Worm (Caenorhabditis elegans) whole organism, young adult: ENCODE data around the gene C02F4.4.

Source experiments
- B0336.3 ChIP-seq: fragments of 200-800 bp; sonication (Bioruptor generic); IDR thresholded peaks from 2 replicates; pipeline ENCODE4 v1.3.6; 2022; ENCODE audit warnings: missing genetic modification characterization, missing compliant biosample characterization
- F10E7.11 ChIP-seq: sonication (generic microtip); optimal IDR thresholded peaks from 2 replicates; lab custom pipeline; 2017; ENCODE audit warnings: mild to moderate bottlenecking, missing genetic modification characterization, moderate library complexity, missing compliant biosample characterization
- F49E8.2 ChIP-seq: sonication (generic microtip); optimal IDR thresholded peaks from 3 replicates; lab custom pipeline; 2017; ENCODE audit warnings: missing genetic modification characterization, mild to moderate bottlenecking, missing compliant biosample characterization, antibody characterized with exemption, moderate library complexity; ENCODE audit not compliant: insufficient read depth
- F55B11.4 ChIP-seq: sonication (generic microtip); optimal IDR thresholded peaks from 2 replicates; lab custom pipeline; 2016; ENCODE audit warnings: missing compliant biosample characterization, missing genetic modification characterization, borderline replicate concordance; ENCODE audit not compliant: insufficient read depth
- K12H6.12 ChIP-seq: fragments of 200-800 bp; sonication (Bioruptor generic); optimal IDR thresholded peaks from 2 replicates; lab custom pipeline; 2018; ENCODE audit warnings: mild to moderate bottlenecking, missing genetic modification characterization, missing compliant biosample characterization
- Y53G8AR.9 ChIP-seq: fragments of 200-800 bp; sonication (Bioruptor generic); conservative IDR thresholded peaks from 2 replicates; pipeline ENCODE4 v1.3.6; 2022; ENCODE audit warnings: missing genetic modification reagents, missing genetic modification characterization, missing compliant biosample characterization
- ama-1 ChIP-seq, 3 experiments: fragments of 150-350 bp in 1 of 3; sonication (generic microtip) in 2 of 3; optimal IDR thresholded peaks; 2 replicates each; lab custom pipeline; 2014 to 2018; ENCODE audit warnings: missing biosample characterization in 2 of 3, missing genetic modification characterization in 2 of 3, missing genetic modification reagents in 2 of 3
- atf-7 ChIP-seq: sonication (generic microtip); optimal IDR thresholded peaks from 2 replicates; lab custom pipeline; 2017; ENCODE audit warnings: mild to moderate bottlenecking, missing genetic modification characterization, missing compliant biosample characterization
- attf-5 ChIP-seq: fragments of 200-800 bp; sonication (Bioruptor generic); optimal IDR thresholded peaks from 2 replicates; lab custom pipeline; 2018; ENCODE audit warnings: mild to moderate bottlenecking, missing genetic modification characterization, missing compliant biosample characterization
- attf-6 ChIP-seq: fragments of 200-800 bp; sonication (Bioruptor generic); IDR thresholded peaks from 2 replicates; pipeline ENCODE4 v1.3.6; 2022; ENCODE audit warnings: missing genetic modification reagents, missing genetic modification characterization, missing compliant biosample characterization
- cebp-1 ChIP-seq, 2 experiments: fragments of 200-800 bp in 1 of 2; sonication (Bioruptor generic) in 1 of 2; sonication (generic microtip) in 1 of 2; IDR thresholded peaks in 1 of 2; optimal IDR thresholded peaks in 1 of 2; 2 replicates each; pipeline versions ENCODE4 v1.3.6 to Lab custom; 2017 to 2022; ENCODE audit warnings: missing compliant biosample characterization in 2 of 2, missing genetic modification characterization in 2 of 2, mild to moderate bottlenecking in 1 of 2, missing genetic modification reagents in 1 of 2, moderate library complexity in 1 of 2
- ceh-100 ChIP-seq: fragments of 200-800 bp; sonication (Bioruptor generic); IDR thresholded peaks from 2 replicates; pipeline ENCODE4 v1.3.6; 2022; ENCODE audit warnings: missing genetic modification reagents, missing genetic modification characterization, missing compliant biosample characterization
- ceh-58 ChIP-seq: fragments of 200-800 bp; sonication (Bioruptor generic); IDR thresholded peaks from 2 replicates; pipeline ENCODE4 v1.3.6; 2022; ENCODE audit warnings: missing genetic modification characterization, missing compliant biosample characterization
- ceh-79 ChIP-seq: sonication (generic microtip); optimal IDR thresholded peaks from 2 replicates; lab custom pipeline; 2017; ENCODE audit warnings: mild to moderate bottlenecking, missing genetic modification characterization, missing compliant biosample characterization
- chd-7 ChIP-seq: sonication (generic microtip); optimal IDR thresholded peaks from 2 replicates; lab custom pipeline; 2016; ENCODE audit warnings: mild to moderate bottlenecking, missing genetic modification characterization, moderate library complexity, missing compliant biosample characterization
- dox-1 ChIP-seq: fragments of 200-800 bp; sonication (Bioruptor generic); IDR thresholded peaks from 2 replicates; pipeline ENCODE4 v1.3.6; 2022; ENCODE audit warnings: missing genetic modification reagents, missing genetic modification characterization, missing compliant biosample characterization
- dpff-1 ChIP-seq: sonication (generic microtip); optimal IDR thresholded peaks from 2 replicates; lab custom pipeline; 2017; ENCODE audit warnings: mild to moderate bottlenecking, missing genetic modification characterization, missing compliant biosample characterization
- hmg-1.2 ChIP-seq: fragments of 200-800 bp; sonication (Bioruptor generic); IDR thresholded peaks from 2 replicates; pipeline ENCODE4 v1.3.6; 2022; ENCODE audit warnings: missing genetic modification reagents, missing genetic modification characterization, missing compliant biosample characterization
- let-607 ChIP-seq, 2 experiments: fragments of 200-800 bp in 1 of 2; sonication (Bioruptor generic) in 1 of 2; sonication (generic microtip) in 1 of 2; optimal IDR thresholded peaks; 2 replicates each; lab custom pipeline; 2016 to 2018; ENCODE audit warnings: mild to moderate bottlenecking in 2 of 2, missing compliant biosample characterization in 2 of 2, missing genetic modification characterization in 2 of 2, moderate library complexity in 2 of 2, missing genotype in 1 of 2
- lin-40 ChIP-seq: sonication (generic microtip); optimal IDR thresholded peaks from 2 replicates; lab custom pipeline; 2016; ENCODE audit warnings: missing genetic modification characterization, mild to moderate bottlenecking, missing compliant biosample characterization, missing genotype, missing genetic modification reagents
- lin-54 ChIP-seq: fragments of 200-800 bp; sonication (Bioruptor generic); optimal IDR thresholded peaks from 2 replicates; lab custom pipeline; 2018; ENCODE audit warnings: mild to moderate bottlenecking, missing genetic modification characterization, missing compliant biosample characterization
- madf-10 ChIP-seq: sonication (generic microtip); optimal IDR thresholded peaks from 2 replicates; lab custom pipeline; 2016; ENCODE audit warnings: mild to moderate bottlenecking, missing genetic modification characterization, missing compliant biosample characterization
- mcd-1 ChIP-seq: fragments of 200-800 bp; sonication (Bioruptor generic); IDR thresholded peaks from 2 replicates; pipeline ENCODE4 v1.3.6; 2022; ENCODE audit warnings: missing genetic modification reagents, missing genetic modification characterization, missing compliant biosample characterization
- nfya-1 ChIP-seq: sonication (generic microtip); optimal IDR thresholded peaks from 2 replicates; lab custom pipeline; 2017; ENCODE audit warnings: antibody characterized with exemption, missing compliant biosample characterization, missing genetic modification characterization, borderline replicate concordance; ENCODE audit not compliant: insufficient read depth
- nfyb-1 ChIP-seq: fragments of 200-800 bp; sonication (Bioruptor generic); IDR thresholded peaks from 2 replicates; pipeline ENCODE4 v1.3.6; 2022; ENCODE audit warnings: missing genetic modification reagents, missing genetic modification characterization, missing compliant biosample characterization
- nhr-80 ChIP-seq: sonication (generic microtip); optimal IDR thresholded peaks from 2 replicates; lab custom pipeline; 2016; ENCODE audit warnings: missing genetic modification characterization, missing compliant biosample characterization
- pha-4 ChIP-seq: fragments of 150-350 bp; sonication (generic microtip); optimal IDR thresholded peaks from 2 replicates; lab custom pipeline; 2014; ENCODE audit warnings: missing biosample characterization, missing genetic modification reagents, missing genetic modification characterization
- snpc-1.3 ChIP-seq: sonication (generic microtip); optimal IDR thresholded peaks from 2 replicates; lab custom pipeline; 2017; ENCODE audit warnings: missing genetic modification characterization, mild to moderate bottlenecking, missing compliant biosample characterization, antibody characterized with exemption, moderate library complexity, missing genotype, missing genetic modification reagents; ENCODE audit not compliant: insufficient read depth
- tbp1 ChIP-seq: fragments of 200-800 bp; sonication (Bioruptor generic); optimal IDR thresholded peaks from 2 replicates; lab custom pipeline; 2018; ENCODE audit warnings: mild to moderate bottlenecking, missing genetic modification characterization, missing compliant biosample characterization
- tlf-1 ChIP-seq: fragments of 200-800 bp; sonication (Bioruptor generic); optimal IDR thresholded peaks from 2 replicates; lab custom pipeline; 2018; ENCODE audit warnings: mild to moderate bottlenecking, missing genetic modification characterization, missing compliant biosample characterization
- unc-62 ChIP-seq: fragments of 150-350 bp; optimal IDR thresholded peaks from 2 replicates; lab custom pipeline; 2014; ENCODE audit warnings: missing biosample characterization, missing genetic modification reagents, missing genetic modification characterization
- xnd-1 ChIP-seq: sonication (generic microtip); optimal IDR thresholded peaks from 2 replicates; lab custom pipeline; 2016; ENCODE audit warnings: missing genotype, missing genetic modification reagents, missing genetic modification characterization, missing compliant biosample characterization
- ztf-22 ChIP-seq: fragments of 200-800 bp; sonication (Bioruptor generic); optimal IDR thresholded peaks from 2 replicates; lab custom pipeline; 2018; ENCODE audit warnings: mild to moderate bottlenecking, missing genetic modification characterization, moderate library complexity, missing compliant biosample characterization
- ztf-25 ChIP-seq: fragments of 200-800 bp; sonication (Bioruptor generic); IDR thresholded peaks from 2 replicates; pipeline ENCODE4 v1.3.6; 2022; ENCODE audit warnings: missing genetic modification reagents, missing genetic modification characterization, missing compliant biosample characterization

Gene C02F4.4

DNA sequence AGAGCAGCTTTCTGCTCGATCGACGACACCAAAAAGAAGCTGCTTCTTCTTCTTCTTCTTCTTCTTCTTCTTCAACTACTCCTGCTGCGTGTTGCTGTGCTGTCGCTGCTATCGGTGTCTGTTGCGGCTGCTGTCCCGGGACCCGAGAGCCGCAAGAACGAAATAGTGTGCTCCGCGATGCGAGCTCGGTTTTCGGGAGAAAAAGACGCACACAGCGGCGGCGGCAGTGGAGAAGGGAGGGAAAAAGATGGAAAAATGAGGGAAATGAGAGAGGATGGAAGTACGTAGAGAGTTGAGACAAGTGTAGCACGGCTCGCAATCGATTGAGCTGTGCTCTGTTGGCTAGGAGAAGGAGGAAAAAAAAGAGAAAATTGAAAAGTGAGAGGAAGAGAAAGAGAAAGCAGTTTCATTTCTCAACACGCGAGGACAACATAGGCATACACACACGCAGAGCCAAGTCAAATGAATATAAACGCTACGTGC is 11.2 kb downstream of the C02F4.4 start (continued):
- no peak for TF ChIP-seq nfya-1 (tag; lab: Kevin White, UChicago)
- peak; percentile 68 for TF ChIP-seq dox-1
- TF ChIP-seq F10E7.11 (tag; lab: Kevin White, UChicago): no peak
- TF ChIP-seq ztf-25: no peak
- no peak for TF ChIP-seq atf-7 (tag; lab: Kevin White, UChicago)
- TF ChIP-seq ceh-100 (GFP tag; lab: Robert Waterston, UW): no peak
- peak; percentile 25; the same call in 1 of the 2 replicates for TF ChIP-seq B0336.3 (GFP tag; lab: Robert Waterston, UW)
- no peak for TF ChIP-seq ceh-79 (tag; lab: Kevin White, UChicago)
- TF ChIP-seq mcd-1 (GFP tag; lab: Robert Waterston, UW): peak; percentile 23; the same call in 1 of the 2 replicates
- no peak for TF ChIP-seq xnd-1
- TF ChIP-seq unc-62 (GFP tag; lab: Kevin White, UChicago): no peak

DNA sequence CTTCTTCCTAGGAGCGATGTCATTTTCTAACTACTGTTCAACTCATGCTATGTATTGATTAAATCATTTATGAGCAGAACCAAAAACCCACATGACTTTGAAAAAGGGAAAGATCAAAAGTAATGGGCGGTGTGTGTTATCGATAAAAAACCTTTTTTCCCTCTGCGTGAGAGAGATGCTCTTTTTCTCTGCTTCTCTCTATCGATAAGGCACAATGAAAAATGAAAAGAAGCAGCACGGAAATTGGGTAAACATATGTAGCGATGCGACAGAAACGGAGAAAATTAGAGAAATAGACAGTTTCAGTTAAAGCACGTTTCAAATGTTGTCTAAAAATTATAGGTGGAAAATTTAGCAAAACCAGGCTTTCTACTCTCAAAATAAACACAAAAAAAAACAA is 12.7 kb downstream of the C02F4.4 start:
- no peak for TF ChIP-seq B0336.3 (GFP tag; lab: Robert Waterston, UW)
- TF ChIP-seq attf-5 (GFP tag; lab: Kevin White, UChicago): peak; percentile 65
- peak; percentile 32 for TF ChIP-seq K12H6.12 (tag; lab: Kevin White, UChicago)
- no peak for TF ChIP-seq chd-7 (tag; lab: Kevin White, UChicago)
- peak; percentile 15 for TF ChIP-seq atf-7 (tag; lab: Kevin White, UChicago)
- TF ChIP-seq cebp-1 (GFP tag; IDR thresholded peaks at IDR 0.05; lab: Robert Waterston, UW): no peak
- peak; percentile 56 for TF ChIP-seq cebp-1 (tag; optimal IDR thresholded peaks at IDR 0.05; lab: Kevin White, UChicago)
- no peak for TF ChIP-seq snpc-1.3 (tag; lab: Kevin White, UChicago)
- TF ChIP-seq dox-1: no peak
- TF ChIP-seq F55B11.4 (tag; lab: Kevin White, UChicago): no peak
- TF ChIP-seq let-607 (tag; optimal IDR thresholded peaks at IDR 0.05; lab: Kevin White, UChicago): peak in 1 of 2 experiments; percentile 3
- TF ChIP-seq tlf-1 (GFP tag; lab: Kevin White, UChicago): no peak
- TF ChIP-seq Y53G8AR.9 (GFP tag; lab: Robert Waterston, UW): no peak
- TF ChIP-seq pha-4: peak; percentile 63
- peak; percentile 10 for TF ChIP-seq lin-40 (tag; lab: Kevin White, UChicago)
- TF ChIP-seq lin-54 (GFP tag; lab: Kevin White, UChicago): peak; percentile 4
- no peak for TF ChIP-seq nfyb-1 (GFP tag; lab: Robert Waterston, UW)
- TF ChIP-seq ztf-22 (GFP tag; lab: Kevin White, UChicago): peak; percentile 34
- TF ChIP-seq madf-10 (tag; lab: Kevin White, UChicago): peak; percentile 17
- TF ChIP-seq hmg-1.2 (GFP tag; lab: Robert Waterston, UW): peak; percentile 43; the same call in 1 of the 2 replicates
- TF ChIP-seq F49E8.2 (tag; lab: Kevin White, UChicago): no peak
- peak; percentile 95 for TF ChIP-seq nhr-80 (tag; lab: Kevin White, UChicago)
- TF ChIP-seq ama-1 (optimal IDR thresholded peaks at IDR 0.05; lab: Kevin White, UChicago): peak; percentile 33
- no peak for TF ChIP-seq ama-1 (GFP tag; optimal IDR thresholded peaks at IDR 0.05; lab: Kevin White, UChicago)
- peak; percentile 39 for TF ChIP-seq tbp1
- TF ChIP-seq attf-6 (GFP tag; lab: Robert Waterston, UW): no peak
- TF ChIP-seq dpff-1 (tag; lab: Kevin White, UChicago): no peak
- no peak for TF ChIP-seq ceh-58 (GFP tag; lab: Robert Waterston, UW)
